Worm (Caenorhabditis elegans) whole organism, mixed stage, embryonic: ENCODE results near the gene scb-1.

Experiments
- M03D4.4 ChIP-seq: sonication (generic microtip); optimal IDR thresholded peaks from 2 replicates; lab custom pipeline; 2017; ENCODE audit warnings: mild to moderate bottlenecking, missing genetic modification characterization, missing compliant biosample characterization
- bed-3 ChIP-seq: fragments of 200-800 bp; sonication (Bioruptor generic); optimal IDR thresholded peaks from 3 replicates; lab custom pipeline; 2018; ENCODE audit warnings: mild to moderate bottlenecking, missing genetic modification characterization, moderate library complexity, missing compliant biosample characterization
- blmp-1 ChIP-seq: fragments of 150-350 bp; optimal IDR thresholded peaks from 2 replicates; lab custom pipeline; 2014; ENCODE audit warnings: missing biosample characterization, missing genetic modification characterization
- ceh-39 ChIP-seq: fragments of 150-350 bp; optimal IDR thresholded peaks from 2 replicates; lab custom pipeline; 2014; ENCODE audit warnings: missing biosample characterization, missing genetic modification characterization
- ceh-43 ChIP-seq: fragments of 200-800 bp; sonication (Bioruptor generic); optimal IDR thresholded peaks from 2 replicates; lab custom pipeline; 2018; ENCODE audit warnings: mild to moderate bottlenecking, missing genetic modification characterization, moderate library complexity, missing compliant biosample characterization
- ceh-83 ChIP-seq: fragments of 200-800 bp; sonication (Bioruptor generic); optimal IDR thresholded peaks from 2 replicates; lab custom pipeline; 2018; ENCODE audit warnings: mild to moderate bottlenecking, missing genetic modification characterization, missing compliant biosample characterization
- ces-1 ChIP-seq: fragments of 150-350 bp; optimal IDR thresholded peaks from 2 replicates; lab custom pipeline; 2014; ENCODE audit warnings: missing biosample characterization, missing genetic modification reagents, missing genetic modification characterization
- cnd-1 ChIP-seq: fragments of 200-800 bp; sonication (Bioruptor generic); optimal IDR thresholded peaks from 2 replicates; lab custom pipeline; 2018; ENCODE audit warnings: mild to moderate bottlenecking, missing genetic modification characterization, missing compliant biosample characterization
- elt-1 ChIP-seq: sonication (generic microtip); optimal IDR thresholded peaks from 2 replicates; lab custom pipeline; 2017; ENCODE audit warnings: missing genetic modification characterization, mild to moderate bottlenecking, missing compliant biosample characterization, antibody characterized with exemption, moderate library complexity, borderline replicate concordance; ENCODE audit not compliant: insufficient read depth
- elt-3 ChIP-seq: fragments of 150-350 bp; optimal IDR thresholded peaks from 2 replicates; lab custom pipeline; 2014; ENCODE audit warnings: missing biosample characterization, missing genetic modification characterization
- flh-1 ChIP-seq: fragments of 200-800 bp; sonication (Bioruptor generic); optimal IDR thresholded peaks from 2 replicates; lab custom pipeline; 2018; ENCODE audit warnings: mild to moderate bottlenecking, missing genetic modification characterization, moderate library complexity, missing compliant biosample characterization
- ham-2 ChIP-seq: fragments of 200-800 bp; sonication (Bioruptor generic); optimal IDR thresholded peaks from 2 replicates; lab custom pipeline; 2018; ENCODE audit warnings: mild to moderate bottlenecking, missing genetic modification characterization, missing compliant biosample characterization
- hlh-1 ChIP-seq: fragments of 150-350 bp; optimal IDR thresholded peaks from 2 replicates; lab custom pipeline; 2014; ENCODE audit warnings: missing biosample characterization, missing genetic modification reagents, missing genetic modification characterization
- lin-13 ChIP-seq: fragments of 150-350 bp; optimal IDR thresholded peaks from 2 replicates; lab custom pipeline; 2014; ENCODE audit warnings: missing biosample characterization, missing genetic modification characterization
- lin-32 ChIP-seq: fragments of 200-800 bp; sonication (Bioruptor generic); optimal IDR thresholded peaks from 2 replicates; lab custom pipeline; 2018; ENCODE audit warnings: mild to moderate bottlenecking, missing genetic modification characterization, missing compliant biosample characterization
- mab-5 ChIP-seq: fragments of 150-350 bp; optimal IDR thresholded peaks from 2 replicates; lab custom pipeline; 2014; ENCODE audit warnings: missing biosample characterization, missing genetic modification characterization
- mep-1 ChIP-seq: fragments of 150-350 bp; optimal IDR thresholded peaks from 2 replicates; lab custom pipeline; 2017; ENCODE audit warnings: missing biosample characterization, missing genetic modification reagents, missing genetic modification characterization, inconsistent platforms
- mls-2 ChIP-seq: sonication (generic microtip); optimal IDR thresholded peaks from 2 replicates; lab custom pipeline; 2016; ENCODE audit warnings: mild to moderate bottlenecking, missing genetic modification characterization, moderate library complexity, missing compliant biosample characterization
- nhr-12 ChIP-seq: fragments of 150-350 bp; optimal IDR thresholded peaks from 2 replicates; lab custom pipeline; 2014; ENCODE audit warnings: missing biosample characterization, missing genetic modification characterization
- nhr-2 ChIP-seq: fragments of 150-350 bp; optimal IDR thresholded peaks from 2 replicates; lab custom pipeline; 2014; ENCODE audit warnings: missing biosample characterization, missing genetic modification characterization
- nhr-237 ChIP-seq: fragments of 150-350 bp; optimal IDR thresholded peaks from 2 replicates; lab custom pipeline; 2014; ENCODE audit warnings: missing biosample characterization, missing genetic modification characterization
- nhr-28 ChIP-seq: fragments of 150-350 bp; optimal IDR thresholded peaks from 2 replicates; lab custom pipeline; 2014; ENCODE audit warnings: missing biosample characterization, missing genetic modification characterization
- nhr-76 ChIP-seq: sonication (generic microtip); optimal IDR thresholded peaks from 2 replicates; lab custom pipeline; 2017; ENCODE audit warnings: missing biosample characterization, missing genetic modification characterization
- pha-4 ChIP-seq: fragments of 150-350 bp; optimal IDR thresholded peaks from 2 replicates; lab custom pipeline; 2018; ENCODE audit warnings: missing biosample characterization, missing genetic modification reagents, missing genetic modification characterization
- sem-2 ChIP-seq: fragments of 200-800 bp; sonication (Bioruptor generic); optimal IDR thresholded peaks from 2 replicates; lab custom pipeline; 2018; ENCODE audit warnings: mild to moderate bottlenecking, missing genetic modification characterization, missing compliant biosample characterization
- snpc-4 ChIP-seq: fragments of 150-350 bp; optimal IDR thresholded peaks from 2 replicates; lab custom pipeline; 2014; ENCODE audit warnings: missing biosample characterization, missing genetic modification characterization
- tbx-8 ChIP-seq: fragments of 200-800 bp; sonication (Bioruptor generic); optimal IDR thresholded peaks from 2 replicates; lab custom pipeline; 2018; ENCODE audit warnings: mild to moderate bottlenecking, missing genetic modification characterization, moderate library complexity, missing compliant biosample characterization
- unc-120 ChIP-seq: sonication (generic microtip); optimal IDR thresholded peaks from 2 replicates; lab custom pipeline; 2017; ENCODE audit warnings: missing genetic modification characterization, missing compliant biosample characterization; ENCODE audit not compliant: poor library complexity, severe bottlenecking
- unc-39 ChIP-seq: fragments of 150-350 bp; optimal IDR thresholded peaks from 2 replicates; lab custom pipeline; 2014; ENCODE audit warnings: missing biosample characterization, missing genetic modification characterization
- unc-62 ChIP-seq: fragments of 150-350 bp; optimal IDR thresholded peaks from 2 replicates; lab custom pipeline; 2014; ENCODE audit warnings: missing biosample characterization, missing genetic modification reagents, missing genetic modification characterization
- zip-8 ChIP-seq: fragments of 150-350 bp; optimal IDR thresholded peaks from 2 replicates; lab custom pipeline; 2014; ENCODE audit warnings: missing biosample characterization, missing genetic modification characterization
- ztf-11 ChIP-seq: fragments of 150-350 bp; optimal IDR thresholded peaks from 2 replicates; lab custom pipeline; 2014; ENCODE audit warnings: missing biosample characterization, missing genetic modification characterization

Gene scb-1

ce11 chrV:11155553-11155952 is 36.0 kb upstream of the scb-1 start, which contains the start of gene srg-38:
Gene srg-38, minus strand, starts transcription at chrV:11155653.
- TF ChIP-seq unc-62 (GFP tag; lab: Kevin White, UChicago) (no peak), cnd-1 (no peak), pha-4 (tag; lab: Kevin White, UChicago) (no peak), elt-3 (tag; lab: Kevin White, UChicago) (no peak), elt-1 (tag; lab: Kevin White, UChicago) (no peak), mep-1 (tag; lab: Kevin White, UChicago) (no peak), nhr-237 (tag; lab: Kevin White, UChicago) (no peak), tbx-8 (no peak), ces-1 (GFP tag; lab: Kevin White, UChicago) (no peak), unc-39 (tag; lab: Kevin White, UChicago) (no peak), ceh-83 (GFP tag; lab: Kevin White, UChicago) (no peak), lin-13 (tag; lab: Kevin White, UChicago) (no peak)

DNA sequence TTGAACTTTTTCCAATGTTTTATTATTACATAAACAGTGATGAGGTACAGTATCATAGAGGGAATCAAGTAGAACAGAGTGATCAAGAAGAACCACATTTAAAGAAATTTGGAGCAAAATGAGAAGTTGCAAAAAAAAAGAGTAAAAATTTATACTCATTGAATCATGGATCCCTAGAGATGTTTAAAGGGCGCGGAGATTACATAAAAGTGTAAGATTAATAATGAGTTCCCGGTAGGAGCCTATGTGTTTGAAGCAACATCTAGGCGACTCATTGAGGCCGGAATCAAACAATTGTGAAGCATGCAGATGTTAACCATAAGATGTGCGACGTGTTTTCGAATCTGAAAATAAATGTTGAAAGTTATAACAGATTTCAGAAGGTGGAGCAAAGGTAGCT is 32.8 kb upstream of the scb-1 start, which contains the start of gene srg-39:
Gene srg-39 (minus strand): TSS at position 101 of the 400 bp plus-strand sequence.
- TF ChIP-seq pha-4 (tag; lab: Kevin White, UChicago), result no peak
- TF ChIP-seq zip-8 (tag; lab: Kevin White, UChicago), result no peak
- no peak for TF ChIP-seq ceh-83 (GFP tag; lab: Kevin White, UChicago)
- TF ChIP-seq snpc-4 (tag; lab: Kevin White, UChicago), result no peak
- no peak for TF ChIP-seq sem-2 (GFP tag; lab: Kevin White, UChicago)
- TF ChIP-seq tbx-8, result no peak
- TF ChIP-seq hlh-1, result no peak
- TF ChIP-seq ceh-39 (tag; lab: Kevin White, UChicago), result no peak
- no peak for TF ChIP-seq nhr-237 (tag; lab: Kevin White, UChicago)
- TF ChIP-seq unc-39 (tag; lab: Kevin White, UChicago), result no peak
- no peak for TF ChIP-seq elt-1 (tag; lab: Kevin White, UChicago)
- TF ChIP-seq nhr-12 (tag; lab: Kevin White, UChicago), result no peak
- TF ChIP-seq ham-2 (GFP tag; lab: Kevin White, UChicago), result no peak
- TF ChIP-seq unc-120 (tag; lab: Kevin White, UChicago), result no peak
- no peak for TF ChIP-seq mls-2 (tag; lab: Kevin White, UChicago)

ce11 chrV:11149405-11149804 is 29.9 kb upstream of the scb-1 start, which contains the start of gene T19C4.1:
Gene T19C4.1, plus strand, starts transcription at chrV:11149705.
- TF ChIP-seq ceh-43 (GFP tag; lab: Kevin White, UChicago) (no peak), M03D4.4 (tag; lab: Kevin White, UChicago) (no peak), lin-32 (no peak), nhr-12 (tag; lab: Kevin White, UChicago) (no peak), unc-62 (GFP tag; lab: Kevin White, UChicago) (no peak), mep-1 (tag; lab: Kevin White, UChicago) (no peak), tbx-8 (no peak), mls-2 (tag; lab: Kevin White, UChicago) (no peak), ztf-11 (tag; lab: Kevin White, UChicago) (no peak), bed-3 (GFP tag; lab: Kevin White, UChicago) (no peak), zip-8 (tag; lab: Kevin White, UChicago) (no peak), nhr-76 (tag; lab: Kevin White, UChicago) (no peak), nhr-2 (tag; lab: Kevin White, UChicago) (no peak), flh-1 (GFP tag; lab: Kevin White, UChicago) (no peak), unc-39 (tag; lab: Kevin White, UChicago) (no peak), elt-3 (tag; lab: Kevin White, UChicago) (no peak), blmp-1 (no peak), nhr-28 (tag; lab: Kevin White, UChicago) (no peak), nhr-237 (tag; lab: Kevin White, UChicago) (no peak)

DNA sequence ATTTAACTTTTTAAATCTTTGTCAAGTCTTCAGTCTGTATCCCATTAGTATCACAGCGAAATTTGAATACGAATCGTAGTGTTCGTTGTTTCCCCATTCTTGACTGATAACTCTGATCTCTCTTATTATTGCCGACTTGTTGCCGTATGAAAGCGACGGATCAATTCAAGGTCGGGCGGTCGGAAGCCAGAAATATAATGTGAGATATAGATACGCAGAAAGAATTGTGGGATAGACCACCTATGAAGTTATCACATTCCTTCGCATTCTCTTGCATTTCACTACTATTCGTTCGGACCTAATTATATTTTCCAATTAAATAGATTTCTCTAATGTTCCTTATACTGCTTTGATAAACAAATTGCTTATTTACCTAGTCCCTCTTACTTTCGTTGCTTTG is 29.5 kb upstream of the scb-1 start:
- TF ChIP-seq lin-13 (tag; lab: Kevin White, UChicago) (no peak), blmp-1 (peak; percentile 22)
- TF ChIP-seq, all 35 proteins: peak for 1

ce11 chrV:11147780-11148144 is 28.3 kb upstream of the scb-1 start:
- TF ChIP-seq M03D4.4 (tag; lab: Kevin White, UChicago) (no peak), cnd-1 (no peak), unc-120 (tag; lab: Kevin White, UChicago) (no peak), unc-62 (GFP tag; lab: Kevin White, UChicago) (no peak), ceh-43 (GFP tag; lab: Kevin White, UChicago) (no peak), mab-5 (tag; lab: Kevin White, UChicago) (no peak), tbx-8 (no peak), lin-32 (no peak), nhr-237 (tag; lab: Kevin White, UChicago) (peak; percentile 16)
